Worm (Caenorhabditis elegans): ENCODE results near the gene arrd-14.

DNA sequence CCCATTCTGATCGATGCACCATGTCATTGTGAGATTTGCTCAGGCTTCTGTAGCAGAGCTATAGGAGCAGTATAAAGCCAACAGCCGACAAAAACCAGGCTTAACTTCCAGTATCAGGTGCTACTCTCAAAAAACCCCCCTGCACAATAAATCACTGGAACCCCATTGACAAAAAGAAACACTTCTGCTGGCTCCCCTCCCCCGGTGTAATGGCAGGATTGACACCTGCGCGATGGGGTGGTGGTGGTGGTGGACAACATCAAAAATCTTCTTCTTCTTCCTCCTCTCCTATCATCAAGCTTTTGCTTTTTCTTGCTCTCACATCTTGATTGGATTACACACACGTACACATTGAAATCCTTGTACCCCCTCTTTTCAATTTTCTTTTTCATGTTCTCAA lies 37.6 kb downstream of the arrd-14 start:
- TF ChIP-seq sea-1 (GFP tag; conservative IDR thresholded peaks at IDR 0.05) (no peak), ama-1 (optimal IDR thresholded peaks at IDR 0.05) (no peak), scrt-1 (GFP tag; IDR thresholded peaks at IDR 0.05) (no peak)
